Worm (Caenorhabditis elegans): Measurements from ENCODE around the gene B0507.9.

- TF ChIP-seq mdl-1 (tag; optimal IDR thresholded peaks at IDR 0.05) (no peak), fkh-10 (GFP tag; optimal IDR thresholded peaks at IDR 0.05) (no peak), ceh-82 (tag; optimal IDR thresholded peaks at IDR 0.05) (no peak), ama-1 (optimal IDR thresholded peaks at IDR 0.05) (no peak), lin-39 (tag; optimal IDR thresholded peaks at IDR 0.05) (no peak), nhr-237 (tag; optimal IDR thresholded peaks at IDR 0.05) (no peak), nhr-77 (tag; optimal IDR thresholded peaks at IDR 0.05) (no peak), ceh-9 (tag; optimal IDR thresholded peaks at IDR 0.05) (no peak), skn-1 (tag; optimal IDR thresholded peaks at IDR 0.05) (no peak)
Measured at ce11 chrV:8795499-8795898, 29.7 kb upstream of the B0507.9 start.

Data from whole organism, L3 larva.